Fruit fly (Drosophila melanogaster): ENCODE measurements around the gene CecC.

DNA sequence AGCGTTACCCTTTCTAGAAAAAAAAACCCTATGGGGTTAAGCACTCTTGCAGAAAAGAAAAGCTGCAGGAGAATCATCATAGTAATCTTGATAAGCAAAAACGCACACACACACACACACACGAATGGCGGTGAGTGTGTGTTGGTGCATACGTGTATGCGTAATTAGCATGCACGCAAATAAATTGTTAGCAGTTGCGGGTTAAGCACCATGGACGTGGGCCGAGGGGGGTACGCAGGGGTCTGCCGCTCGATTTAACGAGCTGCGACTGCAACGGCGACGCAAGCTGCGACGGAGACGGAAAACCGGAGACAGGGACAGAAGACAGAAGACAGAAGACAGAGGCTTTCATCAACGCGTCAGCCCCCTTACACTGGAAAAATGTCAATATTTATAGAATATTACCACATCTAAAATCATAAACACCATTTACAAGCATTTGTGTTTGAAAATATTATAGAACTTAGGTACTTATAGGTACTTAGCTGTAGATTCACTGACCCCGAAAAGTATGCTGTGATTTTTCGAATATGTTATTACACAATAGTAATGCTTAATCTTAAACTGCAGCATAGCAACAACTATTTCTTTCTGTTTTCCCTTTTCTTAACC is 48.5 kb downstream of the CecC start:
- no peak for TF ChIP-seq Hr39 (GFP tag; optimal IDR thresholded peaks at IDR 0.05)
- no peak for TF ChIP-seq CG6854 (GFP tag; optimal IDR thresholded peaks at IDR 0.05)
- no peak for TF ChIP-seq CG9139 (GFP tag; optimal IDR thresholded peaks at IDR 0.05)
- no peak for TF ChIP-seq fkh (GFP tag; optimal IDR thresholded peaks at IDR 0.05)
- TF ChIP-seq Lpt (GFP tag; optimal IDR thresholded peaks at IDR 0.05), result no peak

All from whole organism, prepupa.